Fruit fly (Drosophila melanogaster): ENCODE measurements around the gene alphaTub85E.

Gene alphaTub85E

DNA sequence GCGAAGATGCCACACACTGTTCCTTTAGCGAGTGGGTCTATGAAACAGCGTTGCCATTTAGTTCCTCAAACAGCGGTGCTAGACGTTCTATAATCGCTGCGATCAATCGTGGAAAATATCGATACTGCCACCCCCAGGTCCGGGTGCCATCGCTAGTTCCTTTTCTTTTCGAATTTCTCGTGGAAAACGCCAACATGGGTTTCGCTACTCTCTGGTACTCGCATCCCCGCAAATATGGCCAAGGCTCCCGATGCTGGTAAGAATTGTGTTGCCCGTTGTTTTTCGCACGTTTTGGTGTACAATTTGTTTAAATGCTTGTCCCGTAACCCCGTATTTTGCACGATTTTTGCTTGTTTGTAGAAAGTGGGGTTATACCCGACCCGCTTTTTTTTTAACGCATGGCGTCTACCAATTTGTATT, 44.9 kb upstream of the alphaTub85E start, which contains the start of gene RpS29 (continued):
- peak; percentile 77 for TF ChIP-seq CG12744 (GFP tag; optimal IDR thresholded peaks at IDR 0.05)
- TF ChIP-seq HmgD (GFP tag; optimal IDR thresholded peaks at IDR 0.05): peak; percentile 92
- TF ChIP-seq NC2β (GFP tag; optimal IDR thresholded peaks at IDR 0.05): peak; percentile 96
- TF ChIP-seq CHES-1-like (GFP tag; optimal IDR thresholded peaks at IDR 0.05): peak; percentile 93
- TF ChIP-seq ATbp (GFP tag; optimal IDR thresholded peaks at IDR 0.05): peak; percentile 10
- TF ChIP-seq bcd (GFP tag; optimal IDR thresholded peaks at IDR 0.05): peak; percentile 85
- TF ChIP-seq hth (optimal IDR thresholded peaks at IDR 0.05): no peak
- TF ChIP-seq ham (GFP tag; IDR thresholded peaks at IDR 0.05): no peak
- TF ChIP-seq crp (GFP tag; optimal IDR thresholded peaks at IDR 0.05): peak in 1 of 2 experiments; percentile 50
- peak; percentile 91 for TF ChIP-seq CG9876 (GFP tag; optimal IDR thresholded peaks at IDR 0.05)
- TF ChIP-seq CG1792 (GFP tag; optimal IDR thresholded peaks at IDR 0.05): peak; percentile 81
- TF ChIP-seq CG7839 (tag; optimal IDR thresholded peaks at IDR 0.05): peak; percentile 66
- TF ChIP-seq stc (GFP tag; IDR thresholded peaks at IDR 0.05): peak; percentile 71
- peak; percentile 53 for TF ChIP-seq trh (GFP tag; optimal IDR thresholded peaks at IDR 0.05)
- no peak for TF ChIP-seq CG4707 (GFP tag; optimal IDR thresholded peaks at IDR 0.05)
- TF ChIP-seq CG13624 (GFP tag; optimal IDR thresholded peaks at IDR 0.05): peak; percentile 92
- peak; percentile 53 for TF ChIP-seq CG17802 (tag; optimal IDR thresholded peaks at IDR 0.05)
- TF ChIP-seq nom (GFP tag; optimal IDR thresholded peaks at IDR 0.05): peak; percentile 78
- TF ChIP-seq cad (GFP tag; optimal IDR thresholded peaks at IDR 0.05): no peak
- TF ChIP-seq D19A (tag; optimal IDR thresholded peaks at IDR 0.05): peak; percentile 34
- no peak for TF ChIP-seq sc (optimal IDR thresholded peaks at IDR 0.05)
- no peak for TF ChIP-seq sc (GFP tag; optimal IDR thresholded peaks at IDR 0.05)
- TF ChIP-seq CG10431 (GFP tag; optimal IDR thresholded peaks at IDR 0.05): peak; percentile 70
- TF ChIP-seq CG13424 (tag; optimal IDR thresholded peaks at IDR 0.05): peak; percentile 62
- TF ChIP-seq sna (GFP tag; IDR thresholded peaks at IDR 0.05; ENCODE audit: partially characterized antibody): peak; percentile 90
- peak; percentile 12 for TF ChIP-seq Oli (tag; optimal IDR thresholded peaks at IDR 0.05)
- peak; percentile 79 for TF ChIP-seq chm (GFP tag; IDR thresholded peaks at IDR 0.05)
- TF ChIP-seq croc (GFP tag; conservative IDR thresholded peaks at IDR 0.05): 0 out of 3 replicates have a peak, but pooled peaks have one; percentile 32
- peak; percentile 58 for TF ChIP-seq CG10147 (GFP tag; optimal IDR thresholded peaks at IDR 0.05)
- TF ChIP-seq ap (GFP tag; IDR thresholded peaks at IDR 0.05): no peak
- TF ChIP-seq vfl (GFP tag; optimal IDR thresholded peaks at IDR 0.05): peak; percentile 79
- TF ChIP-seq eve (GFP tag; optimal IDR thresholded peaks at IDR 0.05): no peak
- TF ChIP-seq Ssrp (tag; optimal IDR thresholded peaks at IDR 0.05): peak; percentile 16
- TF ChIP-seq chif (GFP tag; optimal IDR thresholded peaks at IDR 0.05): peak; percentile 57 to 70
- peak; percentile 72 for TF ChIP-seq Vsx1 (GFP tag; optimal IDR thresholded peaks at IDR 0.05)
- TF ChIP-seq CG7372 (GFP tag; IDR thresholded peaks at IDR 0.05): peak; percentile 77
- TF ChIP-seq YL-1 (GFP tag; optimal IDR thresholded peaks at IDR 0.05): peak; percentile 99
- peak; percentile 99 for TF ChIP-seq bigmax (GFP tag; optimal IDR thresholded peaks at IDR 0.05)
- TF ChIP-seq psq (GFP tag; optimal IDR thresholded peaks at IDR 0.05): peak; percentile 50
- TF ChIP-seq gem (tag; optimal IDR thresholded peaks at IDR 0.05): peak; percentile 61
- peak; percentile 100 for TF ChIP-seq E2f2 (GFP tag; IDR thresholded peaks at IDR 0.05)
- peak; percentile 46; the same call in 1 of the 2 replicates for TF ChIP-seq CG4404 (GFP tag; IDR thresholded peaks at IDR 0.05)
- TF ChIP-seq CG10543 (GFP tag; optimal IDR thresholded peaks at IDR 0.05): peak; percentile 93
- TF ChIP-seq CrebB (tag; optimal IDR thresholded peaks at IDR 0.05): peak; percentile 87
- TF ChIP-seq sens-2 (GFP tag; IDR thresholded peaks at IDR 0.05): no peak; the same call in 1 of the 2 replicates
- peak; percentile 29 for TF ChIP-seq CG3065 (GFP tag; optimal IDR thresholded peaks at IDR 0.05)
- TF ChIP-seq wek (GFP tag; optimal IDR thresholded peaks at IDR 0.05): peak; percentile 68
- peak; percentile 98 for TF ChIP-seq CG2116 (GFP tag; optimal IDR thresholded peaks at IDR 0.05)
- peak; percentile 76 for TF ChIP-seq Ada2b (GFP tag; IDR thresholded peaks at IDR 0.05)
- TF ChIP-seq B-H1 (GFP tag; IDR thresholded peaks at IDR 0.05): peak; percentile 48; the same call in 1 of the 3 replicates
- TF ChIP-seq org-1 (GFP tag; optimal IDR thresholded peaks at IDR 0.05): peak; percentile 15

All from whole organism, embryonic.